Worm (Caenorhabditis elegans): ENCODE data around the gene rad-51.

rad-51 gene

DNA sequence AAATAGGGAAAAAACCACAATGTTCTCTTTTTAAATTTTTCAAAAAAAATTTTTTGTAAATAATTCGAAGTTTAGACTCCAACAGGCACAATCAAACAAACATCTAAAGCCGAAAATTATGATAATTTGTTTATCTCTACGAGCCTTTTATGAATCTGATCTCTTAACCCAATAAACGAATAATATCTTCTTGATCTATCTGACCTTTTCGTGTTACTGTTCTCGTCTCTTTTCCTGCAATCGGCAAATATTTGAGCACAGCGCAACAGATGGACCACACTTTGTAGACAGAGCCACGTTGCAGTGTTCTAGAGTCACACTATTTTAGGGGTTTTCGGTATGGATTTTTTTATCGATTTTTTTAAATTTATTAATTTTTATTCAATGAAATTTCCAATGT, 32.3 kb downstream of the rad-51 start:
- TF ChIP-seq skn-1 (tag; optimal IDR thresholded peaks at IDR 0.05): no peak
- TF ChIP-seq elt-3 (tag; optimal IDR thresholded peaks at IDR 0.05): no peak
- no peak for TF ChIP-seq tbx-2 (tag; optimal IDR thresholded peaks at IDR 0.05)
- TF ChIP-seq unc-39 (tag; optimal IDR thresholded peaks at IDR 0.05): no peak
- TF ChIP-seq nhr-28 (tag; optimal IDR thresholded peaks at IDR 0.05): no peak
- no peak for TF ChIP-seq nhr-25 (tag; optimal IDR thresholded peaks at IDR 0.05)
- no peak for TF ChIP-seq nhr-43 (tag; optimal IDR thresholded peaks at IDR 0.05; ENCODE audit: poor library complexity, severe bottlenecking)
- TF ChIP-seq lsy-12 (tag; optimal IDR thresholded peaks at IDR 0.05): no peak
- no peak for TF ChIP-seq snpc-4 (tag; optimal IDR thresholded peaks at IDR 0.05)
- no peak for TF ChIP-seq elt-2 (tag; optimal IDR thresholded peaks at IDR 0.05)
- no peak for TF ChIP-seq lin-15B (tag; optimal IDR thresholded peaks at IDR 0.05)
- TF ChIP-seq pqm-1 (tag; optimal IDR thresholded peaks at IDR 0.05): no peak
- TF ChIP-seq unc-62 (GFP tag; optimal IDR thresholded peaks at IDR 0.05): no peak
- no peak for TF ChIP-seq nhr-11 (tag; optimal IDR thresholded peaks at IDR 0.05)
- no peak for TF ChIP-seq fkh-2 (tag; optimal IDR thresholded peaks at IDR 0.05)
- TF ChIP-seq nhr-23 (tag; optimal IDR thresholded peaks at IDR 0.05): no peak

DNA sequence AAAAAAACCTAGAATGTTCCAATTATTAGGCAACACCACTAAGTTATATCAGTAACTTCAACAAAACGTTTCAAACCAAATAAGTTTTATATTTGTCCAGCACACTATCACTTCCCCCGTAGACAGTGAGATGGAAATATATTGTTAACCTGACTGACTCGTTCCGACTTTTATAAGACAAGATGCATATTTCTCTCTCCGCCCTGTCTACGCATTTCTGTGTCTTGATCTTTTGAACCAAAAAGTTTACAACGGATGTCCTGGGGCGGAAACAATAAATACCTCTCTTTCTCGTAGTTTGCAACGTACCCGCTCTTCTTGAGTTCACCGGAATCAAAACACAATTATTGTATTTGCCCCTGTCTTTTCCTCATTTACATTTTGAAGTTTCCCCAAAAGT, 32.8 kb downstream of the rad-51 start:
- TF ChIP-seq daf-12 (tag; optimal IDR thresholded peaks at IDR 0.05) (no peak), aly-2 (tag; optimal IDR thresholded peaks at IDR 0.05) (no peak), elt-1 (tag; optimal IDR thresholded peaks at IDR 0.05) (no peak), ztf-11 (tag; optimal IDR thresholded peaks at IDR 0.05) (no peak), unc-39 (tag; optimal IDR thresholded peaks at IDR 0.05) (no peak), unc-62 (GFP tag; optimal IDR thresholded peaks at IDR 0.05) (no peak), nhr-25 (tag; optimal IDR thresholded peaks at IDR 0.05) (no peak), skn-1 (tag; optimal IDR thresholded peaks at IDR 0.05) (no peak), egl-27 (tag; optimal IDR thresholded peaks at IDR 0.05) (no peak), lsy-12 (tag; optimal IDR thresholded peaks at IDR 0.05) (no peak), ceh-9 (tag; optimal IDR thresholded peaks at IDR 0.05) (no peak), nhr-11 (tag; optimal IDR thresholded peaks at IDR 0.05) (no peak), ztf-4 (tag; optimal IDR thresholded peaks at IDR 0.05) (no peak), nhr-77 (tag; optimal IDR thresholded peaks at IDR 0.05) (no peak), ceh-82 (tag; optimal IDR thresholded peaks at IDR 0.05) (no peak), egl-5 (tag; optimal IDR thresholded peaks at IDR 0.05) (no peak)

DNA sequence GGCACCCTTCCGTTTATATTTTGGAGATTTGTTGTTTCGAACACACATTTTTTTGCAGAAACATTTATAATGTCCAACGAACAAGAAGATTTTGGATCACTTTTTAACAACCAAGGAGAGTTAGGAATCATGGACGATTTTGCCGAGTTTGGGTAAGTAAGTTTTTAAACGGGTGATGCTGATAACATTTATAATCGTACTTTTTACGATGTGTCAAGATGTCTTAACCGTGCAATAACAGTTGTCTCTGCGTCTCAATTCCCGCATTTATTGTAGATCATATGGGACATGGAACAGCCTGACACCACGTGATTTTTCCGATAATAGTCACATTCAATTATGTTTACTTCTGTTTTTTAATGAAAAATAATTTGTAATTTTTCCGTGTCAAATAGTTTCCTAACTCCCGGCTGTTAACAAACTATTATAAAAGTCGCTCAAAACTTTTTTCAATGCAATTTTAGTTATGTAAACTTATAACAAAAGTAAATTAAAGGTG, 33.4 kb downstream of the rad-51 start, which contains the start of gene daf-14:
daf-14 (plus strand) TSS at position 51 of the 499 bp plus-strand sequence.
- TF ChIP-seq nfya-1 (tag; optimal IDR thresholded peaks at IDR 0.05; ENCODE audit: insufficient read depth) (peak; percentile 11), nhr-237 (tag; optimal IDR thresholded peaks at IDR 0.05) (no peak), elt-3 (tag; optimal IDR thresholded peaks at IDR 0.05) (no peak), egl-5 (tag; optimal IDR thresholded peaks at IDR 0.05) (no peak), daf-12 (tag; optimal IDR thresholded peaks at IDR 0.05) (no peak), elt-2 (tag; optimal IDR thresholded peaks at IDR 0.05) (peak; percentile 46), nhr-28 (tag; optimal IDR thresholded peaks at IDR 0.05) (no peak), pqm-1 (tag; optimal IDR thresholded peaks at IDR 0.05) (peak; percentile 22), eor-1 (tag; optimal IDR thresholded peaks at IDR 0.05) (no peak), mml-1 (tag; optimal IDR thresholded peaks at IDR 0.05) (no peak), ceh-9 (tag; optimal IDR thresholded peaks at IDR 0.05) (no peak), ceh-28 (tag; optimal IDR thresholded peaks at IDR 0.05) (no peak), pha-4 (tag; optimal IDR thresholded peaks at IDR 0.05) (peak; percentile 25), nhr-76 (tag; optimal IDR thresholded peaks at IDR 0.05) (no peak), nhr-23 (tag; optimal IDR thresholded peaks at IDR 0.05) (peak; percentile 4), sea-2 (GFP tag; optimal IDR thresholded peaks at IDR 0.05) (no peak)

DNA sequence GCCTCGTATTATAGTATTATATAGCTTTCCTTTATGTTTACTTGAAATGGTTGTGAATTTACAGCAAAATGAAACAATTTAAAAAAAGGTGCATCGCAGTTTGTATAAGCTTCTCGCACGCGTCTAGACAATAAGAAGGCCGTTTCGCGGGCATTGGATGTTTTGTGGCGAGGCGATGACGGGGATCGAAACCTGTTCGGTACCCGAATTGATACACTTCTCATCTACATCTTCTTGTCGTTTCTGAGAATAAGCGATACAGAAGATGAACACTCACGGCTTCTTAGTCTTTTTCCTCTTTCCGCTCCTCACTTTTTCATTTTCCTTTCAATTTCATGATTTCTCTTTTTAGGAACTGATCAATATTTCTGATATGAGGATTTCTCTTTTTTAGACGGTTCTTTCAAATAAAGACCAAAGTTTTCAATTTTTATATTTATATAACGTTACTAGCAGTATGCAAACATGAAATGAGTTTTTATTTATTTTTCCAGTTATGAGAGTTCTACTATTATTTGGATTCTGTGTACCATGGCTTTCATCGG, 38.3 kb downstream of the rad-51 start, which contains the start of gene F01G10.10:
F01G10.10 (plus strand) TSS at position 495 of the 545 bp plus-strand sequence.
- no peak for TF ChIP-seq pqm-1 (tag; optimal IDR thresholded peaks at IDR 0.05)
- peak; percentile 30 for TF ChIP-seq nhr-23 (tag; optimal IDR thresholded peaks at IDR 0.05)
- no peak for TF ChIP-seq R02D3.7 (tag; optimal IDR thresholded peaks at IDR 0.05)
- peak; percentile 34 for TF ChIP-seq nhr-43 (tag; optimal IDR thresholded peaks at IDR 0.05; ENCODE audit: poor library complexity, severe bottlenecking)
- peak; percentile 41 for TF ChIP-seq elt-2 (tag; optimal IDR thresholded peaks at IDR 0.05)
- peak; percentile 62 for TF ChIP-seq nhr-25 (tag; optimal IDR thresholded peaks at IDR 0.05)
- TF ChIP-seq nhr-77 (tag; optimal IDR thresholded peaks at IDR 0.05): no peak
- peak; percentile 87 for TF ChIP-seq ama-1 (optimal IDR thresholded peaks at IDR 0.05)
- TF ChIP-seq nhr-28 (tag; optimal IDR thresholded peaks at IDR 0.05): no peak
- no peak for TF ChIP-seq nhr-76 (tag; optimal IDR thresholded peaks at IDR 0.05)
